Worm (Caenorhabditis elegans) whole organism, L3 larva: ENCODE results near the gene dcn-1.

Source experiments
- aly-2 ChIP-seq: fragments of 150-350 bp; optimal IDR thresholded peaks from 2 replicates; lab custom pipeline; 2014; ENCODE audit warnings: missing biosample characterization, missing genetic modification characterization
- ceh-28 ChIP-seq: fragments of 150-350 bp; optimal IDR thresholded peaks from 2 replicates; lab custom pipeline; 2014; ENCODE audit warnings: missing biosample characterization, missing genetic modification reagents, missing genetic modification characterization
- ceh-82 ChIP-seq: fragments of 150-350 bp; optimal IDR thresholded peaks from 2 replicates; lab custom pipeline; 2014; ENCODE audit warnings: missing biosample characterization, missing genetic modification characterization
- daf-12 ChIP-seq: fragments of 150-350 bp; optimal IDR thresholded peaks from 2 replicates; lab custom pipeline; 2014; ENCODE audit warnings: missing biosample characterization, missing genetic modification reagents, missing genetic modification characterization
- egl-27 ChIP-seq: sonication (generic microtip); optimal IDR thresholded peaks from 4 replicates; lab custom pipeline; 2017; ENCODE audit warnings: missing biosample characterization, missing genetic modification reagents, missing genetic modification characterization
- egl-5 ChIP-seq: fragments of 150-350 bp; optimal IDR thresholded peaks from 2 replicates; lab custom pipeline; 2017; ENCODE audit warnings: missing biosample characterization, missing genetic modification reagents, missing genetic modification characterization, inconsistent platforms
- elt-3 ChIP-seq, 3 experiments: fragments of 150-350 bp in 1 of 3; sonication (generic microtip) in 2 of 3; optimal IDR thresholded peaks; 2 replicates in 2 of 3; 4 replicates in 1 of 3; lab custom pipeline; 2014 to 2017; ENCODE audit warnings: missing biosample characterization in 3 of 3, missing genetic modification characterization in 3 of 3
- fkh-10 ChIP-seq: sonication (generic microtip); optimal IDR thresholded peaks from 2 replicates; lab custom pipeline; 2017; ENCODE audit warnings: missing biosample characterization, missing genetic modification reagents, missing genetic modification characterization
- fkh-2 ChIP-seq: fragments of 150-350 bp; optimal IDR thresholded peaks from 2 replicates; lab custom pipeline; 2014; ENCODE audit warnings: missing biosample characterization, missing genetic modification reagents, missing genetic modification characterization
- fos-1 ChIP-seq: fragments of 150-350 bp; optimal IDR thresholded peaks from 2 replicates; lab custom pipeline; 2014; ENCODE audit warnings: missing biosample characterization, missing genetic modification characterization
- jun-1 ChIP-seq: fragments of 150-350 bp; optimal IDR thresholded peaks from 2 replicates; lab custom pipeline; 2014; ENCODE audit warnings: missing biosample characterization, missing genetic modification reagents, missing genetic modification characterization
- lin-15B ChIP-seq: fragments of 150-350 bp; optimal IDR thresholded peaks from 2 replicates; lab custom pipeline; 2014; ENCODE audit warnings: missing biosample characterization, missing genetic modification characterization
- lin-39 ChIP-seq: fragments of 150-350 bp; optimal IDR thresholded peaks from 2 replicates; lab custom pipeline; 2018; ENCODE audit warnings: missing biosample characterization, missing genetic modification reagents, missing genetic modification characterization
- lsy-12 ChIP-seq: sonication (generic microtip); optimal IDR thresholded peaks from 2 replicates; lab custom pipeline; 2016; ENCODE audit warnings: mild to moderate bottlenecking, missing genetic modification characterization, missing compliant biosample characterization
- mdl-1 ChIP-seq: fragments of 150-350 bp; optimal IDR thresholded peaks from 2 replicates; lab custom pipeline; 2014; ENCODE audit warnings: missing biosample characterization, missing genetic modification characterization
- mml-1 ChIP-seq: fragments of 150-350 bp; sonication (generic microtip); optimal IDR thresholded peaks from 3 replicates; lab custom pipeline; 2014; ENCODE audit warnings: missing biosample characterization, missing genetic modification characterization
- nfya-1 ChIP-seq: sonication (generic microtip); optimal IDR thresholded peaks from 2 replicates; lab custom pipeline; 2017; ENCODE audit warnings: missing genetic modification characterization, mild to moderate bottlenecking, missing compliant biosample characterization, antibody characterized with exemption, moderate library complexity; ENCODE audit not compliant: insufficient read depth
- nhr-11 ChIP-seq: fragments of 150-350 bp; optimal IDR thresholded peaks from 2 replicates; lab custom pipeline; 2014; ENCODE audit warnings: missing biosample characterization, missing genetic modification characterization
- nhr-12 ChIP-seq: fragments of 150-350 bp; optimal IDR thresholded peaks from 2 replicates; lab custom pipeline; 2014; ENCODE audit warnings: missing biosample characterization, missing genetic modification characterization
- nhr-237 ChIP-seq: fragments of 150-350 bp; optimal IDR thresholded peaks from 2 replicates; lab custom pipeline; 2014; ENCODE audit warnings: missing biosample characterization, missing genetic modification characterization
- nhr-25 ChIP-seq: sonication (generic microtip); optimal IDR thresholded peaks from 2 replicates; lab custom pipeline; 2017; ENCODE audit warnings: missing biosample characterization, missing genetic modification characterization
- nhr-43 ChIP-seq: sonication (generic microtip); optimal IDR thresholded peaks from 2 replicates; lab custom pipeline; 2016; ENCODE audit warnings: mild to moderate bottlenecking, missing genetic modification characterization, missing compliant biosample characterization; ENCODE audit not compliant: poor library complexity, severe bottlenecking
- nhr-67 ChIP-seq: fragments of 150-350 bp; optimal IDR thresholded peaks from 2 replicates; lab custom pipeline; 2014; ENCODE audit warnings: missing biosample characterization, missing genetic modification characterization
- nhr-76 ChIP-seq: fragments of 150-350 bp; sonication (generic microtip); optimal IDR thresholded peaks from 5 replicates; lab custom pipeline; 2014; ENCODE audit warnings: missing biosample characterization, missing genetic modification characterization
- nhr-77 ChIP-seq: fragments of 150-350 bp; optimal IDR thresholded peaks from 2 replicates; lab custom pipeline; 2014; ENCODE audit warnings: missing biosample characterization, missing genetic modification characterization
- pqm-1 ChIP-seq: fragments of 150-350 bp; optimal IDR thresholded peaks from 2 replicates; lab custom pipeline; 2017; ENCODE audit warnings: missing biosample characterization, missing genetic modification characterization, inconsistent platforms
- sea-2 ChIP-seq: fragments of 150-350 bp; sonication (generic microtip); optimal IDR thresholded peaks from 4 replicates; lab custom pipeline; 2014; ENCODE audit warnings: missing biosample characterization, missing genetic modification reagents, missing genetic modification characterization
- tbx-2 ChIP-seq: sonication (generic microtip); optimal IDR thresholded peaks from 2 replicates; lab custom pipeline; 2016; ENCODE audit warnings: mild to moderate bottlenecking, missing genetic modification characterization, missing compliant biosample characterization
- unc-62 ChIP-seq: fragments of 150-350 bp; sonication (generic microtip); optimal IDR thresholded peaks from 4 replicates; lab custom pipeline; 2014; ENCODE audit warnings: missing biosample characterization, missing genetic modification reagents, missing genetic modification characterization
- ztf-4 ChIP-seq: fragments of 150-350 bp; optimal IDR thresholded peaks from 2 replicates; lab custom pipeline; 2014; ENCODE audit warnings: missing biosample characterization, missing genetic modification characterization

Gene dcn-1

DNA sequence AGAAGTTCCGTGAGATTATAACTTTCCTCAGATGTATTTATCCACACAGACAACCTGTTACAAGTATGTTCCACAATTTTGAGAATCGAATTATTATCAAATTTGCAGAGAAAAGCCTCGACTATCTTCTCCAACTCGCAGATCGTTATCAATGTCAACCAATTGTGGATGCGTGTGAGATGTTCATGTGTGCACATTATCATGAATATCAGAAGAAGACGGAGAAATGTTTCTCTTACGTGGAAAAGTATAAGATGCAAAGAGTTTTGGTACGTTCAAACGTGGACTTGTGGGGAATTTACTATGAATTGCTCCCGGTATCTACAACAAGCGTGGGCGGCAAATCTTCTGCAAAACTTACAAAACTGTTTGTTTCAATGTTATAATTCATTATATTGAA, 42.7 kb upstream of the dcn-1 start:
- TF ChIP-seq nhr-237 (tag; lab: Kevin White, UChicago) (no peak), daf-12 (tag; lab: Kevin White, UChicago) (no peak), ceh-82 (tag; lab: Kevin White, UChicago) (no peak), pqm-1 (tag; lab: Kevin White, UChicago) (no peak), fos-1 (no peak), fkh-10 (no peak), nhr-12 (tag; lab: Kevin White, UChicago) (no peak), mml-1 (tag; lab: Kevin White, UChicago) (no peak), mdl-1 (tag; lab: Kevin White, UChicago) (no peak), egl-27 (tag; lab: Kevin White, UChicago) (no peak), nhr-76 (tag; lab: Kevin White, UChicago) (no peak), nhr-25 (no peak), nhr-11 (no peak), aly-2 (tag; lab: Kevin White, UChicago) (no peak), lin-39 (no peak), lin-15B (no peak), unc-62 (GFP tag; lab: Kevin White, UChicago) (no peak), egl-5 (no peak), fkh-2 (tag; lab: Kevin White, UChicago) (no peak)

DNA sequence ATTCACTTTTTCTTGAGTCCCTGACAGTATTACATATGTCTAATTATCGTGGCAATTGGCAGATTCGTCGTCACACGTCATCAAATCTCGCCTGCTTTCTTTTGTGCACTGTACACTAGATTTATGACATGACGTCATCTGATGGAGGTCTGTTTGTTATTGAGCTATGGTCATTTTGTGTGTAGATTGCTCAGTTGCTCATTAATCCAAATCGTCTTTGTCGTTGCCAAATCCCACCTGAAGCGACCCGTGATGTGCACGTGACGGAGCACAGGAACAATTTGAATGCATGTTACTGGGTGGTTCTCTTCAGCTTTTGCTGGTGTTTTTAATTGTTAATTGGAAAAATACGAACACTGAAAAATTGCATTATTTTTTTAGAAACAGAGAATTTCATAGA, 40.8 kb upstream of the dcn-1 start:
- TF ChIP-seq mml-1 (tag; lab: Kevin White, UChicago) (peak; percentile 43), ceh-28 (no peak), nhr-43 (no peak)

DNA sequence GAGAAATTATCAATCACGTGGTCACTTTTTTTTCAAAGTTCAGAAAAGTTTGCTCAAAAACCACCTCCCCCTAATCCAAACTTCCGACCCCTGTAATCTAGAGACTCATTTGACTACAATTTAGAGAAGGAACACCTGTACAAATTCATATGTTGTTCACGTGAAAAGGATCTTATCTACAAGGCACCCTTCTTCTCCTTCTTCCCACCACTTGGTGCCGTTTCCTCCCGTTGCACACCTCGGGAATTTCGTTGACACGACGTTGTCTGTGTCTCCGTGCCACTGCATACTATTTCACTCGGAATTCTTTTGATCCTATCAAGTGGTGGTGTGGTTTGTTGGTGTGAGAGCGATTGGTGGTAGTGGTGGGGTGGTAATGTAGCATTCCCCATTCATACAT, 39.2 kb upstream of the dcn-1 start:
- no peak for TF ChIP-seq fkh-2 (tag; lab: Kevin White, UChicago)
- no peak for TF ChIP-seq sea-2
- no peak for TF ChIP-seq aly-2 (tag; lab: Kevin White, UChicago)
- no peak for TF ChIP-seq daf-12 (tag; lab: Kevin White, UChicago)
- peak; percentile 27 for TF ChIP-seq mml-1 (tag; lab: Kevin White, UChicago)
- no peak for TF ChIP-seq nhr-25
- TF ChIP-seq nhr-77 = no peak

DNA sequence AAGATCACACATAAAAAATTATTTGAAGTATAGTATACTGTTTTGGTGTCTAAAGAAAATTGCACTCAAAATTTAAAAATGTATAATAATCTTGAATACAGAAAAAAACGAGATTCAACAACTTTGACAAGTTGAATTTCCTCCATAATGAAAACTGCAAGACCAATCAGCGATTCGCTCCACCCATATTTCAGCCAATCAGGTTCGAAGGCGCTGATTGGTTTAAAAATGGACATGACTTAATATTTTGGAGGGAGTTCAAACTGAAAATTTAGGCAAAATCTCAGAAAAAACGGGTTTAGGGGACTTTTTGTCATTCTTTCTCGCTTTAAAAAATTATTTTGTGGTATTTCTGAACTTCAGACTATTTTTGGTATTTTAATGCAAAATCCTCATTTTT, 38.0 kb upstream of the dcn-1 start:
- TF ChIP-seq nfya-1 (tag; lab: Kevin White, UChicago) = peak; percentile 98
- TF ChIP-seq unc-62 (GFP tag; lab: Kevin White, UChicago) = no peak
- no peak for TF ChIP-seq fkh-10
- TF ChIP-seq lsy-12 (tag; lab: Kevin White, UChicago) = no peak
- peak; percentile 17 for TF ChIP-seq lin-15B
- no peak for TF ChIP-seq fkh-2 (tag; lab: Kevin White, UChicago)
- TF ChIP-seq ztf-4 (tag; lab: Kevin White, UChicago) = no peak
- no peak for TF ChIP-seq egl-27 (tag; lab: Kevin White, UChicago)
- no peak for TF ChIP-seq nhr-43
- no peak for TF ChIP-seq ceh-28
- no peak for TF ChIP-seq ceh-82 (tag; lab: Kevin White, UChicago)
- TF ChIP-seq, all 47 proteins: peak for 2

DNA sequence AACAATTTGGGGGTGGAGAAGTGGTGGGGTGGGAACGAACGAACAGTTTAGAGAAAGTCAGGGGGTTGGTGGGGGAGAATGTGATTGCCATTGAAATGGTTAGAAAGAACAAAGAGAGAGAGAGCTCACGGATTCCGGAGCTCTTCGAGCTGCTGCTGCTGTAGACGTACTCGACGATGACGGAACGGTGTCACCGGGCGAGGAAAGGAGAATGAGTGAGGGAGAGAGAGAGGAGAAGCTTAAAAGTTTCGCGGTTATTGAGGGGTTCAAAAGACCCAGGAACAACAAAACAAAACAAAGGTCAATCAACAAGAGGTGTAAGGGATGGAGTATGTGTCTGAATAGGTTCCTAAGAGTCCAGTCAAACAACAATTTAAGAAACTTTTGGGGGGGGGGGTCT, 37.4 kb upstream of the dcn-1 start:
- TF ChIP-seq lin-39 (no peak), unc-62 (GFP tag; lab: Kevin White, UChicago) (no peak), fos-1 (no peak), nhr-12 (tag; lab: Kevin White, UChicago) (no peak), nhr-11 (no peak)

DNA sequence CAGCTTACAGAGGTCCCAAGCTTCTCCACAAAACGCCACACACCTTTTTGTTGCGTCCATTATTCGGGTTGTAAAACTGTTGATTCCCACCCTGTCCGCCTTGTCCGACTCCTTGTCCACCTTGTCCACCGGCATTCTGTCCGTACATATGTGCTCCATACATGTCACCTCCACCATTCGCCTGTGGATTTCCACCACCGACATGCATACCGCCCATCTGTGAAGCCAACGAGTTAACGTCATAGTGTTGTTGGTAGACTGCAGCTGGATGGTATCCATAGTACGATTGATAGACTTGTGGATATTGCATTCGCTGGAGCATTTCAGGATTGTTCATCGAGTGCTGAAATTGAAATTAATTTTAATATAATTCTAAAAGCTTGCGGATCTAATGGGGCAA, 36.0 kb upstream of the dcn-1 start:
- TF ChIP-seq ceh-82 (tag; lab: Kevin White, UChicago) (no peak), lin-39 (no peak), jun-1 (tag; lab: Kevin White, UChicago) (no peak), nhr-77 (no peak), nhr-67 (tag; lab: Kevin White, UChicago) (no peak), aly-2 (tag; lab: Kevin White, UChicago) (no peak), lsy-12 (tag; lab: Kevin White, UChicago) (no peak), nhr-237 (tag; lab: Kevin White, UChicago) (no peak), fkh-10 (no peak), ztf-4 (tag; lab: Kevin White, UChicago) (no peak), elt-3 (tag; optimal IDR thresholded peaks at IDR 0.05; lab: Kevin White, UChicago) (no peak), fos-1 (no peak), tbx-2 (tag; lab: Kevin White, UChicago) (no peak)
